Worm (Caenorhabditis elegans) whole organism, L2 larva: ENCODE measurements around the gene C04E12.2.

ENCODE experiments used
- mdl-1 ChIP-seq, 2 experiments: fragments of 150-350 bp in 1 of 2; sonication (generic microtip) in 1 of 2; optimal IDR thresholded peaks; 2 replicates each; lab custom pipeline; 2017; ENCODE audit warnings: missing biosample characterization in 2 of 2, missing genetic modification characterization in 2 of 2
- nhr-12 ChIP-seq: fragments of 150-350 bp; optimal IDR thresholded peaks from 2 replicates; lab custom pipeline; 2014; ENCODE audit warnings: missing biosample characterization, missing genetic modification characterization
- sma-9 ChIP-seq, 2 experiments: fragments of 150-350 bp in 1 of 2; sonication (generic microtip) in 1 of 2; optimal IDR thresholded peaks; 2 replicates each; lab custom pipeline; 2014 to 2016; ENCODE audit warnings: missing genetic modification characterization in 2 of 2, mild to moderate bottlenecking in 1 of 2, missing biosample characterization in 1 of 2, missing compliant biosample characterization in 1 of 2, missing genetic modification reagents in 1 of 2, moderate library complexity in 1 of 2
- zag-1 ChIP-seq: fragments of 150-350 bp; optimal IDR thresholded peaks from 2 replicates; lab custom pipeline; 2014; ENCODE audit warnings: missing biosample characterization, missing genetic modification characterization

- TF ChIP-seq zag-1 (tag; lab: Kevin White, UChicago) = no peak
- TF ChIP-seq nhr-12 (tag; lab: Kevin White, UChicago) = no peak
- TF ChIP-seq mdl-1 (tag; optimal IDR thresholded peaks at IDR 0.05; lab: Kevin White, UChicago) = no peak
- no peak for TF ChIP-seq sma-9 (GFP tag; optimal IDR thresholded peaks at IDR 0.05; lab: Kevin White, UChicago)
- no peak for TF ChIP-seq sma-9 (tag; optimal IDR thresholded peaks at IDR 0.05; lab: Kevin White, UChicago)
Measured at ce11 chrV:3339009-3339408, 28.9 kb upstream of the C04E12.2 start, which contains the start of gene C17B7.4.
